Fruit fly (Drosophila melanogaster): ENCODE measurements around the gene Rfk.

Rfk gene

DNA sequence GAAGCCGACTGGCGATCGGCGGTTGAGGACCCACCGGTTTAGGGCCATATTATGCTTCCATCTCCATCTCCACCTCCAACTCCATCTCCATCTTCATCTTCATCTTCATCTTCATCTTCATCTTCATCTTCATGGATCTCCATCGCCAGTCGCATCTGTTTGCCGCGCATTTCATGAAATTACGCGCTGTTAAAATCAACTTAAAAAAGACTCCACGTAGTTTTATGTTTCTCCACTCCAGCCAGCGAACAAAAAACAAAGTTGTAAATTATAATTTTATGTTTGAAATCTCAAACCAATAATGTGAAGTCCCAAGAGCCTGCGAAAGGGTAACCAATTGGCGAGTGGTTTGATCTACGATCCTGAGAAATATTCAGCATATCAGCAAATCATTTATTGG, 37.1 kb upstream of the Rfk start:
- TF ChIP-seq Ets65A (GFP tag), result peak; percentile 65
- TF ChIP-seq Oaz (GFP tag; IDR thresholded peaks at IDR 0.05), result no peak
- no peak for TF ChIP-seq HLH3B (GFP tag; IDR thresholded peaks at IDR 0.05)

dm6 chr3R:7947349-7947748, 34.3 kb upstream of the Rfk start:
- TF ChIP-seq Dref (GFP tag; IDR thresholded peaks at IDR 0.05) (no peak), Hr3 (GFP tag; optimal IDR thresholded peaks at IDR 0.05) (no peak), Poxn (GFP tag; IDR thresholded peaks at IDR 0.05) (no peak), CG9437 (GFP tag; optimal IDR thresholded peaks at IDR 0.05) (no peak), CG8290 (GFP tag; optimal IDR thresholded peaks at IDR 0.05) (no peak), CG8290 (tag; optimal IDR thresholded peaks at IDR 0.05) (no peak), wek (GFP tag; optimal IDR thresholded peaks at IDR 0.05) (no peak), CG32532 (GFP tag; IDR thresholded peaks at IDR 0.05) (no peak), Trl (optimal IDR thresholded peaks at IDR 0.05) (peak in 1 of 2 experiments; percentile 25), Trl (GFP tag; optimal IDR thresholded peaks at IDR 0.05) (no peak), sens-2 (GFP tag; IDR thresholded peaks at IDR 0.05) (no peak), Drgx (GFP tag; IDR thresholded peaks at IDR 0.05) (peak; percentile 57; the same call in 1 of the 2 replicates), CG10274 (GFP tag; optimal IDR thresholded peaks at IDR 0.05) (no peak), CG10267 (tag; optimal IDR thresholded peaks at IDR 0.05) (no peak), Bgb (GFP tag; IDR thresholded peaks at IDR 0.05; ENCODE audit: partially characterized antibody) (no peak), tap (tag; optimal IDR thresholded peaks at IDR 0.05) (no peak), CG3163 (GFP tag; optimal IDR thresholded peaks at IDR 0.05) (no peak), nerfin-2 (GFP tag; IDR thresholded peaks at IDR 0.05; ENCODE audit: partially characterized antibody) (no peak), CG2199 (GFP tag; IDR thresholded peaks at IDR 0.05) (peak; percentile 22; the same call in 1 of the 3 replicates), twi (tag; optimal IDR thresholded peaks at IDR 0.05) (peak; percentile 20), zfh1 (GFP tag; IDR thresholded peaks at IDR 0.05) (no peak), CG3407 (GFP tag; optimal IDR thresholded peaks at IDR 0.05) (no peak), crp (GFP tag; optimal IDR thresholded peaks at IDR 0.05) (no peak), caup (GFP tag; optimal IDR thresholded peaks at IDR 0.05; ENCODE audit: severe bottlenecking) (no peak), CG7556 (GFP tag; optimal IDR thresholded peaks at IDR 0.05) (no peak), Doc2 (GFP tag; IDR thresholded peaks at IDR 0.05) (no peak), Nf-YB (GFP tag; optimal IDR thresholded peaks at IDR 0.05) (peak; percentile 49), Oaz (GFP tag; IDR thresholded peaks at IDR 0.05) (no peak), NFAT (GFP tag; IDR thresholded peaks at IDR 0.05) (no peak), CG13424 (tag; optimal IDR thresholded peaks at IDR 0.05) (no peak), Tbp (GFP tag; optimal IDR thresholded peaks at IDR 0.05) (no peak), dm (GFP tag; optimal IDR thresholded peaks at IDR 0.05) (no peak), CG42726 (GFP tag; IDR thresholded peaks at IDR 0.05; ENCODE audit: partially characterized antibody) (no peak), CG6175 (GFP tag; IDR thresholded peaks at IDR 0.05) (no peak), CG11247 (GFP tag; IDR thresholded peaks at IDR 0.05) (no peak), Atf-2 (GFP tag; optimal IDR thresholded peaks at IDR 0.05) (no peak), CG2129 (GFP tag; IDR thresholded peaks at IDR 0.05; ENCODE audit: partially characterized antibody) (no peak), BtbVII (GFP tag; optimal IDR thresholded peaks at IDR 0.05) (no peak), ind (GFP tag; optimal IDR thresholded peaks at IDR 0.05) (no peak), chinmo (GFP tag; IDR thresholded peaks at IDR 0.05; ENCODE audit: partially characterized antibody) (no peak), CG17829 (tag; optimal IDR thresholded peaks at IDR 0.05) (no peak), shn (GFP tag; optimal IDR thresholded peaks at IDR 0.05) (no peak), CG10654 (GFP tag; optimal IDR thresholded peaks at IDR 0.05) (no peak), az2 (GFP tag; optimal IDR thresholded peaks at IDR 0.05) (no peak), cg (GFP tag; optimal IDR thresholded peaks at IDR 0.05) (peak; percentile 13), CG17385 (GFP tag; optimal IDR thresholded peaks at IDR 0.05) (no peak), Dbx (GFP tag; IDR thresholded peaks at IDR 0.05) (no peak)
